Fruit fly (Drosophila melanogaster): Measurements from ENCODE around the gene CG12118.

dm6 chrX:9220434-9220833, 24.2 kb upstream of the CG12118 start:
- TF ChIP-seq CG14655 (GFP tag; optimal IDR thresholded peaks at IDR 0.05) (peak; percentile 60), gl (tag; optimal IDR thresholded peaks at IDR 0.05) (no peak), CG8159 (tag; optimal IDR thresholded peaks at IDR 0.05) (no peak), Snoo (tag; optimal IDR thresholded peaks at IDR 0.05) (no peak), Pif1A (GFP tag; optimal IDR thresholded peaks at IDR 0.05) (no peak), Pif1B (GFP tag; optimal IDR thresholded peaks at IDR 0.05) (no peak), CG32121 (GFP tag; IDR thresholded peaks at IDR 0.05) (peak; percentile 75), fd96Ca (GFP tag; IDR thresholded peaks at IDR 0.05) (peak; percentile 78; the same call in 2 of the 3 replicates), CG13204 (GFP tag; optimal IDR thresholded peaks at IDR 0.05) (no peak), EcR (GFP tag; optimal IDR thresholded peaks at IDR 0.05) (no peak), CG9948 (tag; optimal IDR thresholded peaks at IDR 0.05) (peak; percentile 16), CG34367 (tag; optimal IDR thresholded peaks at IDR 0.05) (no peak), CG15710 (tag; optimal IDR thresholded peaks at IDR 0.05) (no peak)

All from whole organism, pupa.